Fruit fly (Drosophila melanogaster) whole organism, adult: ENCODE measurements around the gene CG11370.

ENCODE experiments used
- CG11617 ChIP-seq: fragments of 200-800 bp; sonication (Bioruptor generic); optimal IDR thresholded peaks from 2 replicates; lab custom pipeline; 2017; ENCODE audit warnings: mild to moderate bottlenecking, missing biosample characterization, missing genetic modification reagents, missing genetic modification characterization
- CG12768 ChIP-seq: fragments of 200-800 bp; sonication (Bioruptor generic); optimal IDR thresholded peaks from 2 replicates; lab custom pipeline; 2017; ENCODE audit warnings: missing biosample characterization, missing genetic modification characterization, mild to moderate bottlenecking, moderate library complexity, missing genetic modification reagents
- CG14711 ChIP-seq: fragments of 200-800 bp; sonication (Bioruptor generic); optimal IDR thresholded peaks from 2 replicates; lab custom pipeline; 2018; ENCODE audit warnings: missing biosample characterization, mild to moderate bottlenecking, missing genetic modification characterization, moderate library complexity
- CG1620 ChIP-seq: fragments of 200-800 bp; sonication (Bioruptor generic); optimal IDR thresholded peaks from 2 replicates; lab custom pipeline; 2016; ENCODE audit warnings: missing biosample characterization, missing genetic modification characterization
- CG33017 ChIP-seq: fragments of 200-800 bp; sonication (Bioruptor generic); optimal IDR thresholded peaks from 2 replicates; lab custom pipeline; 2018; ENCODE audit warnings: missing biosample characterization, mild to moderate bottlenecking, missing genetic modification characterization, moderate library complexity
- CG5204 ChIP-seq: fragments of 200-800 bp; sonication (Bioruptor generic); optimal IDR thresholded peaks from 2 replicates; lab custom pipeline; 2016; ENCODE audit warnings: missing biosample characterization, missing genetic modification characterization
- CG7045 ChIP-seq: fragments of 200-800 bp; sonication (Bioruptor generic); optimal IDR thresholded peaks from 2 replicates; lab custom pipeline; 2017; ENCODE audit warnings: missing biosample characterization, mild to moderate bottlenecking, missing genetic modification characterization
- CG7101 ChIP-seq: fragments of 200-800 bp; sonication (Bioruptor generic); optimal IDR thresholded peaks from 2 replicates; lab custom pipeline; 2018; ENCODE audit warnings: missing biosample characterization, mild to moderate bottlenecking, missing genetic modification characterization, moderate library complexity
- Clk ChIP-seq: fragments of 200-800 bp; sonication (Bioruptor generic); optimal IDR thresholded peaks from 2 replicates; lab custom pipeline; 2017; ENCODE audit warnings: missing biosample characterization, missing genetic modification characterization
- Crg-1 ChIP-seq: fragments of 200-800 bp; sonication (Bioruptor generic); optimal IDR thresholded peaks from 2 replicates; lab custom pipeline; 2016; ENCODE audit warnings: missing biosample characterization, missing genetic modification characterization
- Hr96 ChIP-seq: fragments of 200-800 bp; sonication (Bioruptor generic); optimal IDR thresholded peaks from 2 replicates; lab custom pipeline; 2016; ENCODE audit warnings: missing biosample characterization, missing genetic modification characterization
- Mnt ChIP-seq: fragments of 200-800 bp; sonication (Bioruptor generic); optimal IDR thresholded peaks from 2 replicates; lab custom pipeline; 2016; ENCODE audit warnings: missing biosample characterization, mild to moderate bottlenecking, missing genetic modification characterization
- bab1 ChIP-seq: fragments of 200-800 bp; sonication (Bioruptor generic); optimal IDR thresholded peaks from 3 replicates; lab custom pipeline; 2019; ENCODE audit warnings: missing biosample characterization, mild to moderate bottlenecking, missing genetic modification characterization, moderate library complexity
- cic ChIP-seq: fragments of 200-800 bp; sonication (Bioruptor generic); optimal IDR thresholded peaks from 2 replicates; lab custom pipeline; 2017; ENCODE audit warnings: missing biosample characterization, mild to moderate bottlenecking, missing genetic modification characterization, moderate library complexity
- cnc ChIP-seq, 2 experiments: fragments of >200 bp; optimal IDR thresholded peaks; 2 replicates each; lab custom pipeline; 2017
- kay ChIP-seq: fragments of 200-800 bp; sonication (Bioruptor generic); peaks from one replicate; lab custom pipeline; 2016; ENCODE audit warnings: missing biosample characterization, missing genetic modification characterization, borderline replicate concordance
- ovo ChIP-seq: fragments of 200-800 bp; sonication (Bioruptor generic); optimal IDR thresholded peaks from 2 replicates; lab custom pipeline; 2016; ENCODE audit warnings: missing biosample characterization, missing genetic modification characterization
- pad ChIP-seq: fragments of 200-800 bp; sonication (Bioruptor generic); optimal IDR thresholded peaks from 3 replicates; lab custom pipeline; 2017; ENCODE audit warnings: missing biosample characterization, missing genetic modification characterization, mild to moderate bottlenecking, moderate library complexity, missing genetic modification reagents
- tj ChIP-seq: fragments of 200-800 bp; sonication (Bioruptor generic); optimal IDR thresholded peaks from 3 replicates; lab custom pipeline; 2017; ENCODE audit warnings: missing biosample characterization, mild to moderate bottlenecking, missing genetic modification characterization, moderate library complexity
- toe ChIP-seq: fragments of 200-800 bp; sonication (Bioruptor generic); optimal IDR thresholded peaks from 2 replicates; lab custom pipeline; 2016; ENCODE audit warnings: missing biosample characterization, missing genetic modification characterization

Gene CG11370

DNA sequence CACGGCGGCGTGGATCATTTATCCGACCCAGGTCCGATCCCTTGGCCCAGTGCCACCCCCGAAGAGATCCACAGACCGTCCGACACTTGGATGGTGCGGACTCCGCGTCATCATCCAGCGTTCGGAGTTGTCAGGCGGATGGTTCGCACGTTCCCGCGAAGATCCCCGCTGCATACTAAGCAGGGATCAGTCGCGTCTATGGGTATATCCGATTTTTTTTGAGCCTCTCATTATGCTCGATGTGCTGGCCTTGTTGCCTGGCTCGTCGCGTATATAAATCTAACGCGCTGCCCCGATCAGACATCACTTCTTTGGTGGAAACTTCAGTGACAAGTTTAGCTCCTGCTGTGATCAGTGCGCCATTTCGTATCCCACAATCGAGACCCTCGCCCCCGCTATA, at the start of gene CG11370:
CG11370 (plus strand) TSS at position 301 of the 400 bp plus-strand sequence.
- TF ChIP-seq toe (GFP tag; lab: Kevin White, UChicago) (no peak), CG7045 (GFP tag; lab: Kevin White, UChicago) (no peak), Hr96 (GFP tag; lab: Kevin White, UChicago) (no peak), cic (GFP tag; lab: Kevin White, UChicago) (no peak), CG12768 (GFP tag; lab: Kevin White, UChicago) (no peak), CG5204 (GFP tag; lab: Kevin White, UChicago) (no peak), CG14711 (tag; lab: Kevin White, UChicago) (no peak), kay (no peak), Mnt (GFP tag; lab: Kevin White, UChicago) (no peak), CG11617 (GFP tag; lab: Kevin White, UChicago) (no peak), Clk (GFP tag; lab: Kevin White, UChicago) (no peak), bab1 (GFP tag; lab: Kevin White, UChicago) (no peak), tj (GFP tag; lab: Kevin White, UChicago) (no peak), CG7101 (tag; lab: Kevin White, UChicago) (no peak), CG33017 (tag; lab: Kevin White, UChicago) (no peak), Crg-1 (GFP tag; lab: Kevin White, UChicago) (no peak), pad (no peak)

DNA sequence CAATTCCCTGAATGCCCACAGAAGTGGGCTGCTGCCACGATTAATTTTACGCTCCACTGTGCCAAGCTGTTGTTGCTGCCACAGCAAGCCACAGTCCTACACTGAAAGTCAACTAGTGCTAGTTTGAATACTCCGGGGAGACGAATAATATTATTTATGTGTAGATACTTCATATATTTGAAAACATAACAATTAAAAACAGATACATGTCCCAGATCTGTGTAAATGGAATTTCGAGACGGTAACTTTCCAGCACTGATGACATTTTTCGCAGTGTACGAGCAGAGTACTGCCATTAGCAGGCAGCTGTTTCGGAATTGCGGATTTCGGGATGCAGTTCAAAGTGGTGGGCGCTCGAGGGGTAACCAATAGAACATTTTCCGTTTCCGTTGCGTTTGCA, 46.8 kb upstream of the CG11370 start:
- TF ChIP-seq CG12768 (GFP tag; lab: Kevin White, UChicago): no peak
- no peak for TF ChIP-seq Hr96 (GFP tag; lab: Kevin White, UChicago)
- TF ChIP-seq Crg-1 (GFP tag; lab: Kevin White, UChicago): no peak
- TF ChIP-seq kay: no peak
- TF ChIP-seq CG11617 (GFP tag; lab: Kevin White, UChicago): no peak
- TF ChIP-seq pad: no peak
- no peak for TF ChIP-seq Clk (GFP tag; lab: Kevin White, UChicago)
- TF ChIP-seq cic (GFP tag; lab: Kevin White, UChicago): no peak
- no peak for TF ChIP-seq ovo (GFP tag; lab: Kevin White, UChicago)
- no peak for TF ChIP-seq Mnt (GFP tag; lab: Kevin White, UChicago)
- no peak for TF ChIP-seq CG14711 (tag; lab: Kevin White, UChicago)
- no peak for TF ChIP-seq CG7101 (tag; lab: Kevin White, UChicago)
- no peak for TF ChIP-seq CG1620 (GFP tag; lab: Kevin White, UChicago)
- no peak for TF ChIP-seq toe (GFP tag; lab: Kevin White, UChicago)
- TF ChIP-seq tj (GFP tag; lab: Kevin White, UChicago): no peak
- no peak for TF ChIP-seq CG7045 (GFP tag; lab: Kevin White, UChicago)
- no peak for TF ChIP-seq cnc (optimal IDR thresholded peaks at IDR 0.05; lab: Kevin White, UChicago)
- TF ChIP-seq bab1 (GFP tag; lab: Kevin White, UChicago): no peak
- TF ChIP-seq CG33017 (tag; lab: Kevin White, UChicago): no peak
- no peak for TF ChIP-seq CG5204 (GFP tag; lab: Kevin White, UChicago)

dm6 chr3L:22669275-22670006, 42.5 kb upstream of the CG11370 start, which contains the start of gene Jhbp6:
Gene Jhbp6 (plus strand): TSS chr3L:22669956.
- TF ChIP-seq cic (GFP tag; lab: Kevin White, UChicago): no peak
- no peak for TF ChIP-seq CG7101 (tag; lab: Kevin White, UChicago)
- no peak for TF ChIP-seq CG14711 (tag; lab: Kevin White, UChicago)
- TF ChIP-seq Clk (GFP tag; lab: Kevin White, UChicago): no peak
- TF ChIP-seq CG33017 (tag; lab: Kevin White, UChicago): no peak
- TF ChIP-seq cnc (optimal IDR thresholded peaks at IDR 0.05; lab: Kevin White, UChicago): no peak
- TF ChIP-seq kay: no peak

- TF ChIP-seq CG12768 (GFP tag; lab: Kevin White, UChicago): no peak
- no peak for TF ChIP-seq CG7101 (tag; lab: Kevin White, UChicago)
- TF ChIP-seq kay: no peak
- no peak for TF ChIP-seq Hr96 (GFP tag; lab: Kevin White, UChicago)
- TF ChIP-seq CG7045 (GFP tag; lab: Kevin White, UChicago): no peak
- no peak for TF ChIP-seq CG11617 (GFP tag; lab: Kevin White, UChicago)
- TF ChIP-seq tj (GFP tag; lab: Kevin White, UChicago): no peak
Measured at dm6 chr3L:22670174-22670573, 41.8 kb upstream of the CG11370 start.

dm6 chr3L:22671699-22672276, 40.2 kb upstream of the CG11370 start:
- TF ChIP-seq pad (no peak), CG33017 (tag; lab: Kevin White, UChicago) (no peak), CG1620 (GFP tag; lab: Kevin White, UChicago) (no peak), CG7101 (tag; lab: Kevin White, UChicago) (no peak), CG14711 (tag; lab: Kevin White, UChicago) (no peak), CG11617 (GFP tag; lab: Kevin White, UChicago) (no peak)

dm6 chr3L:22680932-22681331, 31.0 kb upstream of the CG11370 start:
- TF ChIP-seq CG7101 (tag; lab: Kevin White, UChicago) (no peak), bab1 (GFP tag; lab: Kevin White, UChicago) (no peak), toe (GFP tag; lab: Kevin White, UChicago) (no peak), CG33017 (tag; lab: Kevin White, UChicago) (no peak), pad (no peak), kay (no peak), ovo (GFP tag; lab: Kevin White, UChicago) (no peak), cnc (optimal IDR thresholded peaks at IDR 0.05; lab: Kevin White, UChicago) (no peak), Hr96 (GFP tag; lab: Kevin White, UChicago) (no peak), Clk (GFP tag; lab: Kevin White, UChicago) (no peak), CG1620 (GFP tag; lab: Kevin White, UChicago) (no peak), CG5204 (GFP tag; lab: Kevin White, UChicago) (no peak), Mnt (GFP tag; lab: Kevin White, UChicago) (no peak), tj (GFP tag; lab: Kevin White, UChicago) (no peak), CG7045 (GFP tag; lab: Kevin White, UChicago) (no peak), CG12768 (GFP tag; lab: Kevin White, UChicago) (no peak), CG11617 (GFP tag; lab: Kevin White, UChicago) (no peak), CG14711 (tag; lab: Kevin White, UChicago) (no peak), cic (GFP tag; lab: Kevin White, UChicago) (no peak), Crg-1 (GFP tag; lab: Kevin White, UChicago) (no peak)
